Worm (Caenorhabditis elegans) whole organism, mixed stage, embryonic: ENCODE results near the gene ula-1.

Source experiments
- M03D4.4 ChIP-seq: sonication (generic microtip); optimal IDR thresholded peaks from 2 replicates; lab custom pipeline; 2017; ENCODE audit warnings: mild to moderate bottlenecking, missing genetic modification characterization, missing compliant biosample characterization
- bed-3 ChIP-seq: fragments of 200-800 bp; sonication (Bioruptor generic); optimal IDR thresholded peaks from 3 replicates; lab custom pipeline; 2018; ENCODE audit warnings: mild to moderate bottlenecking, missing genetic modification characterization, moderate library complexity, missing compliant biosample characterization
- blmp-1 ChIP-seq: fragments of 150-350 bp; optimal IDR thresholded peaks from 2 replicates; lab custom pipeline; 2014; ENCODE audit warnings: missing biosample characterization, missing genetic modification characterization
- ceh-39 ChIP-seq: fragments of 150-350 bp; optimal IDR thresholded peaks from 2 replicates; lab custom pipeline; 2014; ENCODE audit warnings: missing biosample characterization, missing genetic modification characterization
- ceh-43 ChIP-seq: fragments of 200-800 bp; sonication (Bioruptor generic); optimal IDR thresholded peaks from 2 replicates; lab custom pipeline; 2018; ENCODE audit warnings: mild to moderate bottlenecking, missing genetic modification characterization, moderate library complexity, missing compliant biosample characterization
- ceh-83 ChIP-seq: fragments of 200-800 bp; sonication (Bioruptor generic); optimal IDR thresholded peaks from 2 replicates; lab custom pipeline; 2018; ENCODE audit warnings: mild to moderate bottlenecking, missing genetic modification characterization, missing compliant biosample characterization
- cnd-1 ChIP-seq: fragments of 200-800 bp; sonication (Bioruptor generic); optimal IDR thresholded peaks from 2 replicates; lab custom pipeline; 2018; ENCODE audit warnings: mild to moderate bottlenecking, missing genetic modification characterization, missing compliant biosample characterization
- drap-1 ChIP-seq: fragments of 200-800 bp; sonication (Bioruptor generic); optimal IDR thresholded peaks from 3 replicates; lab custom pipeline; 2018; ENCODE audit warnings: mild to moderate bottlenecking, missing genetic modification characterization, missing compliant biosample characterization
- elt-3 ChIP-seq: fragments of 150-350 bp; optimal IDR thresholded peaks from 2 replicates; lab custom pipeline; 2014; ENCODE audit warnings: missing biosample characterization, missing genetic modification characterization
- flh-1 ChIP-seq: fragments of 200-800 bp; sonication (Bioruptor generic); optimal IDR thresholded peaks from 2 replicates; lab custom pipeline; 2018; ENCODE audit warnings: mild to moderate bottlenecking, missing genetic modification characterization, moderate library complexity, missing compliant biosample characterization
- hlh-1 ChIP-seq: fragments of 150-350 bp; optimal IDR thresholded peaks from 2 replicates; lab custom pipeline; 2014; ENCODE audit warnings: missing biosample characterization, missing genetic modification reagents, missing genetic modification characterization
- lin-13 ChIP-seq: fragments of 150-350 bp; optimal IDR thresholded peaks from 2 replicates; lab custom pipeline; 2014; ENCODE audit warnings: missing biosample characterization, missing genetic modification characterization
- lin-32 ChIP-seq: fragments of 200-800 bp; sonication (Bioruptor generic); optimal IDR thresholded peaks from 2 replicates; lab custom pipeline; 2018; ENCODE audit warnings: mild to moderate bottlenecking, missing genetic modification characterization, missing compliant biosample characterization
- lsy-2 ChIP-seq: fragments of 150-350 bp; optimal IDR thresholded peaks from 2 replicates; lab custom pipeline; 2014; ENCODE audit warnings: missing biosample characterization, missing genetic modification characterization
- mab-5 ChIP-seq: fragments of 150-350 bp; optimal IDR thresholded peaks from 2 replicates; lab custom pipeline; 2014; ENCODE audit warnings: missing biosample characterization, missing genetic modification characterization
- mep-1 ChIP-seq: fragments of 150-350 bp; optimal IDR thresholded peaks from 2 replicates; lab custom pipeline; 2017; ENCODE audit warnings: missing biosample characterization, missing genetic modification reagents, missing genetic modification characterization, inconsistent platforms
- mls-2 ChIP-seq: sonication (generic microtip); optimal IDR thresholded peaks from 2 replicates; lab custom pipeline; 2016; ENCODE audit warnings: mild to moderate bottlenecking, missing genetic modification characterization, moderate library complexity, missing compliant biosample characterization
- nhr-12 ChIP-seq: fragments of 150-350 bp; optimal IDR thresholded peaks from 2 replicates; lab custom pipeline; 2014; ENCODE audit warnings: missing biosample characterization, missing genetic modification characterization
- nhr-2 ChIP-seq: fragments of 150-350 bp; optimal IDR thresholded peaks from 2 replicates; lab custom pipeline; 2014; ENCODE audit warnings: missing biosample characterization, missing genetic modification characterization
- nhr-76 ChIP-seq: sonication (generic microtip); optimal IDR thresholded peaks from 2 replicates; lab custom pipeline; 2017; ENCODE audit warnings: missing biosample characterization, missing genetic modification characterization
- pha-4 ChIP-seq: fragments of 150-350 bp; optimal IDR thresholded peaks from 2 replicates; lab custom pipeline; 2018; ENCODE audit warnings: missing biosample characterization, missing genetic modification reagents, missing genetic modification characterization
- sem-2 ChIP-seq: fragments of 200-800 bp; sonication (Bioruptor generic); optimal IDR thresholded peaks from 2 replicates; lab custom pipeline; 2018; ENCODE audit warnings: mild to moderate bottlenecking, missing genetic modification characterization, missing compliant biosample characterization
- sptf-1 ChIP-seq: sonication (generic microtip); optimal IDR thresholded peaks from 2 replicates; lab custom pipeline; 2017; ENCODE audit warnings: mild to moderate bottlenecking, missing genetic modification characterization, moderate library complexity, missing compliant biosample characterization
- tbx-8 ChIP-seq: fragments of 200-800 bp; sonication (Bioruptor generic); optimal IDR thresholded peaks from 2 replicates; lab custom pipeline; 2018; ENCODE audit warnings: mild to moderate bottlenecking, missing genetic modification characterization, moderate library complexity, missing compliant biosample characterization
- unc-120 ChIP-seq: sonication (generic microtip); optimal IDR thresholded peaks from 2 replicates; lab custom pipeline; 2017; ENCODE audit warnings: missing genetic modification characterization, missing compliant biosample characterization; ENCODE audit not compliant: poor library complexity, severe bottlenecking
- unc-39 ChIP-seq: fragments of 150-350 bp; optimal IDR thresholded peaks from 2 replicates; lab custom pipeline; 2014; ENCODE audit warnings: missing biosample characterization, missing genetic modification characterization
- unc-62 ChIP-seq: fragments of 150-350 bp; optimal IDR thresholded peaks from 2 replicates; lab custom pipeline; 2014; ENCODE audit warnings: missing biosample characterization, missing genetic modification reagents, missing genetic modification characterization
- zip-8 ChIP-seq: fragments of 150-350 bp; optimal IDR thresholded peaks from 2 replicates; lab custom pipeline; 2014; ENCODE audit warnings: missing biosample characterization, missing genetic modification characterization
- ztf-11 ChIP-seq: fragments of 150-350 bp; optimal IDR thresholded peaks from 2 replicates; lab custom pipeline; 2014; ENCODE audit warnings: missing biosample characterization, missing genetic modification characterization

ula-1 gene

ce11 chrIII:4893540-4893939, 26.6 kb downstream of the ula-1 start, which contains the start of gene F26F4.6:
Gene F26F4.6, minus strand, starts transcription at chrIII:4893640.
- TF ChIP-seq lin-32 (GFP tag; lab: Kevin White, UChicago) = no peak
- TF ChIP-seq pha-4 (tag; lab: Kevin White, UChicago) = no peak
- TF ChIP-seq mab-5 (tag; lab: Kevin White, UChicago) = no peak
- no peak for TF ChIP-seq ceh-83 (GFP tag; lab: Kevin White, UChicago)
- TF ChIP-seq nhr-12 (tag; lab: Kevin White, UChicago) = no peak
- TF ChIP-seq drap-1 = no peak
- no peak for TF ChIP-seq lin-13 (tag; lab: Kevin White, UChicago)
- TF ChIP-seq nhr-2 (tag; lab: Kevin White, UChicago) = no peak
- TF ChIP-seq nhr-76 = no peak
- TF ChIP-seq ceh-43 (GFP tag; lab: Kevin White, UChicago) = no peak
- no peak for TF ChIP-seq M03D4.4 (tag; lab: Kevin White, UChicago)
- no peak for TF ChIP-seq zip-8 (tag; lab: Kevin White, UChicago)
- no peak for TF ChIP-seq mls-2 (tag; lab: Kevin White, UChicago)
- TF ChIP-seq mep-1 (tag; lab: Kevin White, UChicago) = no peak
- TF ChIP-seq sptf-1 (tag; lab: Kevin White, UChicago) = no peak
- TF ChIP-seq blmp-1 (tag; lab: Kevin White, UChicago) = no peak
- no peak for TF ChIP-seq hlh-1 (tag; lab: Kevin White, UChicago)
- TF ChIP-seq flh-1 (GFP tag; lab: Kevin White, UChicago) = no peak
- no peak for TF ChIP-seq unc-120 (tag; lab: Kevin White, UChicago)
- no peak for TF ChIP-seq lsy-2

- TF ChIP-seq flh-1 (GFP tag; lab: Kevin White, UChicago) = no peak
- no peak for TF ChIP-seq cnd-1 (tag; lab: Kevin White, UChicago)
- no peak for TF ChIP-seq unc-39 (tag; lab: Kevin White, UChicago)
- TF ChIP-seq sptf-1 (tag; lab: Kevin White, UChicago) = no peak
- no peak for TF ChIP-seq tbx-8 (GFP tag; lab: Kevin White, UChicago)
- TF ChIP-seq mls-2 (tag; lab: Kevin White, UChicago) = no peak
- TF ChIP-seq, all 35 proteins: peak for 0
Measured at ce11 chrIII:4890997-4891396, 29.1 kb downstream of the ula-1 start, which contains the start of gene F26F4.5. Gene F26F4.5, minus strand, starts transcription at chrIII:4891252.

ce11 chrIII:4887291-4887690, 32.8 kb downstream of the ula-1 start, which contains the start of gene clec-6:
Gene clec-6, minus strand, starts transcription at chrIII:4887444.
- TF ChIP-seq hlh-1 (tag; lab: Kevin White, UChicago) (no peak), lin-32 (GFP tag; lab: Kevin White, UChicago) (no peak), elt-3 (tag; lab: Kevin White, UChicago) (no peak), bed-3 (GFP tag; lab: Kevin White, UChicago) (no peak), mab-5 (tag; lab: Kevin White, UChicago) (no peak), lsy-2 (no peak), ztf-11 (tag; lab: Kevin White, UChicago) (no peak)

- no peak for TF ChIP-seq tbx-8 (GFP tag; lab: Kevin White, UChicago)
- no peak for TF ChIP-seq unc-39 (tag; lab: Kevin White, UChicago)
Measured at ce11 chrIII:4883429-4883828, 36.7 kb downstream of the ula-1 start, which contains the start of gene clec-5. Gene clec-5, minus strand, starts transcription at chrIII:4883606.

ce11 chrIII:4881955-4882354, 38.2 kb downstream of the ula-1 start:
- no peak for TF ChIP-seq ceh-39 (tag; lab: Kevin White, UChicago)
- TF ChIP-seq mab-5 (tag; lab: Kevin White, UChicago) = no peak
- TF ChIP-seq flh-1 (GFP tag; lab: Kevin White, UChicago) = no peak
- TF ChIP-seq elt-3 (tag; lab: Kevin White, UChicago) = no peak
- TF ChIP-seq unc-120 (tag; lab: Kevin White, UChicago) = no peak
- TF ChIP-seq blmp-1 (tag; lab: Kevin White, UChicago) = no peak
- no peak for TF ChIP-seq bed-3 (GFP tag; lab: Kevin White, UChicago)
- TF ChIP-seq sem-2 = no peak
- no peak for TF ChIP-seq lsy-2
- no peak for TF ChIP-seq hlh-1 (tag; lab: Kevin White, UChicago)
- TF ChIP-seq zip-8 (tag; lab: Kevin White, UChicago) = no peak
- TF ChIP-seq nhr-76 = no peak
- TF ChIP-seq ceh-43 (GFP tag; lab: Kevin White, UChicago) = no peak
- TF ChIP-seq unc-39 (tag; lab: Kevin White, UChicago) = no peak

- TF ChIP-seq pha-4 (tag; lab: Kevin White, UChicago) (no peak), ceh-39 (tag; lab: Kevin White, UChicago) (no peak), nhr-2 (tag; lab: Kevin White, UChicago) (no peak), unc-62 (GFP tag; lab: Kevin White, UChicago) (no peak), lin-32 (GFP tag; lab: Kevin White, UChicago) (no peak)
Measured at ce11 chrIII:4879445-4879844, 40.7 kb downstream of the ula-1 start, which contains the start of gene C35D10.1. Gene C35D10.1, plus strand, starts transcription at chrIII:4879745.
